Comparison of ENCODE assay signal across 1 worm cellular context in genomic region chrX:11190443-11190842, ce11.
TF ChIP-seq lines count a peak whose summit lies in the region.

No protein-coding gene starts in this region.

TF ChIP-seq in whole organism, L1 larva, 84 proteins besides CTCF, POLR2A, EP300 and RAD21 (continued from another document):
- peak; percentile 82 for TF ChIP-seq pag-3 (tag; optimal IDR thresholded peaks at IDR 0.05; lab: Kevin White, UChicago; ENCODE audit: borderline replicate concordance, insufficient read depth)
